Fruit fly (Drosophila melanogaster): ENCODE results near the gene Gdap1.

Gdap1 gene

DNA sequence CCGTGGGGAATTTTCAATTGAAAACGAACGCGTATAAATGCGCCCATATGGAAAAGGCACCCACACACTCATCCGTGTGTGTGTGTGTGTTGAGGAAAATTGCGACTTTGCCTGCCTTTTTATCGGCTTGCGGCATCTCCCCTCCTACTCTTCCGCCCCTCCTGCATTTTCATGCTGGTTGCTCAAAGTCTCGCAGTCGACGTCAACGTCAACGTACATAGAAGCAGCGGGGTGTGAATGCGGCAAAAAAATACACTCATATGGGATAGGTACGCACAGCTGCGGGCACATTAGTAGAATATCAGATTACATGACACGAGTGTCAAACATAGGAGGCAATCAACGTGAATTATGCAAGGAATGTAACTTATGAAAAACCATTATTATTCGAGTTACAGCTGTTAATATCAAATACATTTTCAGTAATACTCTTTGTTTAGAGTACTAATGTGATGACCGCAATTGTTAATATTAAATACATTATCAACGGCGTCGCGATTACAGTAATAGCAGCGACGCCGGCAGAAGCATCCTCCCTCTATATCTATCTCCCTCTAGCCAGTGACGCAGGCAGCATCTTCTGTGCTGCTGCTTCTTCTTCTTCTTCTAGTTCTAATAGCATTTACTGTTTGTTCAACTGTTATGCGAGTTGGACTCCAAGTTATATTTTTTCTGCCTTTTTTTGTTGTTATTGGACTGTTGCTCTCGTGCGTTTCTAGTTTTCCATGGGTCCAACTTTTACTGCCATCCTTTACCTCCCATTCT is 45.2 kb downstream of the Gdap1 start (continued):
- TF ChIP-seq Abd-B (GFP tag; optimal IDR thresholded peaks at IDR 0.05) (peak; percentile 87), CG17359 (tag; optimal IDR thresholded peaks at IDR 0.05) (peak; percentile 95), Dp (GFP tag; optimal IDR thresholded peaks at IDR 0.05) (no peak), HLH4C (GFP tag; IDR thresholded peaks at IDR 0.05; ENCODE audit: partially characterized antibody) (no peak), CG7963 (GFP tag; IDR thresholded peaks at IDR 0.05; ENCODE audit: partially characterized antibody) (no peak), onecut (GFP tag; IDR thresholded peaks at IDR 0.05) (peak; percentile 87), ro (GFP tag; IDR thresholded peaks at IDR 0.05) (peak; percentile 61; the same call in 1 of the 2 replicates), corto (GFP tag; optimal IDR thresholded peaks at IDR 0.05) (peak; percentile 26), CG14050 (GFP tag; IDR thresholded peaks at IDR 0.05) (peak; percentile 87), knrl (GFP tag; IDR thresholded peaks at IDR 0.05; ENCODE audit: partially characterized antibody) (no peak), tio (GFP tag; optimal IDR thresholded peaks at IDR 0.05) (peak; percentile 81), fu2 (GFP tag; optimal IDR thresholded peaks at IDR 0.05) (peak; percentile 67), Dbx (GFP tag; IDR thresholded peaks at IDR 0.05) (peak; percentile 80), CG34422 (GFP tag; IDR thresholded peaks at IDR 0.05) (peak; percentile 90), CG17612 (GFP tag; IDR thresholded peaks at IDR 0.05) (peak; percentile 57; the same call in 1 of the 2 replicates), CG31365 (tag; optimal IDR thresholded peaks at IDR 0.05) (peak; percentile 85), seq (GFP tag; IDR thresholded peaks at IDR 0.05) (peak; percentile 77), CG7745 (tag; optimal IDR thresholded peaks at IDR 0.05) (peak; percentile 54), HmgZ (tag; optimal IDR thresholded peaks at IDR 0.05) (peak; percentile 88), CG4282 (GFP tag; optimal IDR thresholded peaks at IDR 0.05) (peak; percentile 34), slou (GFP tag; optimal IDR thresholded peaks at IDR 0.05) (peak; percentile 71), Myb (GFP tag; optimal IDR thresholded peaks at IDR 0.05) (peak; percentile 58), CG32767 (GFP tag; IDR thresholded peaks at IDR 0.05) (peak; percentile 84), Dip2 (GFP tag; IDR thresholded peaks at IDR 0.05) (no peak), Sox102F (GFP tag; optimal IDR thresholded peaks at IDR 0.05) (peak; percentile 92), prd (optimal IDR thresholded peaks at IDR 0.05) (no peak), prd (GFP tag; IDR thresholded peaks at IDR 0.05) (peak; percentile 92), zfh2 (GFP tag; optimal IDR thresholded peaks at IDR 0.05) (peak; percentile 70), CG1603 (tag; optimal IDR thresholded peaks at IDR 0.05) (peak; percentile 98), Gug (GFP tag; IDR thresholded peaks at IDR 0.05) (peak; percentile 86), MTF-1 (GFP tag; optimal IDR thresholded peaks at IDR 0.05; ENCODE audit: borderline replicate concordance) (peak; percentile 65), CG33557 (GFP tag; optimal IDR thresholded peaks at IDR 0.05) (peak; percentile 53), tap (tag; optimal IDR thresholded peaks at IDR 0.05) (peak; percentile 86), Elba2 (GFP tag; optimal IDR thresholded peaks at IDR 0.05) (no peak), fd96Cb (tag; optimal IDR thresholded peaks at IDR 0.05) (peak; percentile 93), HLH3B (GFP tag; IDR thresholded peaks at IDR 0.05) (peak; percentile 88), CG17829 (tag; optimal IDR thresholded peaks at IDR 0.05) (peak; percentile 90), zf30C (GFP tag; optimal IDR thresholded peaks at IDR 0.05) (no peak), ftz-f1 (GFP tag; optimal IDR thresholded peaks at IDR 0.05) (no peak), tll (GFP tag; optimal IDR thresholded peaks at IDR 0.05) (peak in 1 of 2 experiments; percentile 17), jing (GFP tag; optimal IDR thresholded peaks at IDR 0.05) (peak; percentile 90), Ptx1 (GFP tag; IDR thresholded peaks at IDR 0.05) (peak; percentile 92), br (optimal IDR thresholded peaks at IDR 0.05) (no peak), CG2129 (GFP tag; IDR thresholded peaks at IDR 0.05; ENCODE audit: partially characterized antibody) (no peak), CG2875 (GFP tag; optimal IDR thresholded peaks at IDR 0.05) (peak; percentile 90), CG17802 (tag; optimal IDR thresholded peaks at IDR 0.05) (peak; percentile 78), CG10267 (tag; optimal IDR thresholded peaks at IDR 0.05) (peak; percentile 83), CG11398 (GFP tag; optimal IDR thresholded peaks at IDR 0.05) (peak; percentile 83), NfI (GFP tag; optimal IDR thresholded peaks at IDR 0.05) (peak; percentile 88)

All from whole organism, embryonic.